Worm (Caenorhabditis elegans) whole organism, midembryonic: Measurements from ENCODE around the gene W06G6.2.

Experiments
- flt-1 ChIP-seq: fragments of 200-800 bp; sonication (Bioruptor generic); IDR thresholded peaks from 2 replicates; pipeline ENCODE4 v1.3.6; 2022; ENCODE audit warnings: missing genetic modification characterization, missing compliant biosample characterization
- ref-1 ChIP-seq: fragments of 200-800 bp; sonication (Bioruptor generic); conservative IDR thresholded peaks from 2 replicates; pipeline ENCODE4 v1.3.6; 2022; ENCODE audit warnings: missing genetic modification reagents, missing genetic modification characterization, missing compliant biosample characterization

ce11 chrV:16610094-16610493, 19.0 kb upstream of the W06G6.2 start:
- TF ChIP-seq flt-1 (no peak), ref-1 (no peak)
